Fruit fly (Drosophila melanogaster): ENCODE results near the gene CG12011.

The CG12011 gene

dm6 chr3L:1740129-1740975, 45.9 kb downstream of the CG12011 start (continued):
- TF ChIP-seq kni (GFP tag; optimal IDR thresholded peaks at IDR 0.05) (no peak), tll (GFP tag; optimal IDR thresholded peaks at IDR 0.05) (no peak), BtbVII (GFP tag; optimal IDR thresholded peaks at IDR 0.05) (no peak), CG18476 (GFP tag; optimal IDR thresholded peaks at IDR 0.05) (no peak), CG13775 (GFP tag; optimal IDR thresholded peaks at IDR 0.05) (no peak), CG1602 (GFP tag; optimal IDR thresholded peaks at IDR 0.05) (peak; percentile 44), az2 (GFP tag; optimal IDR thresholded peaks at IDR 0.05) (peak; percentile 65), YL-1 (GFP tag; optimal IDR thresholded peaks at IDR 0.05) (no peak), sna (GFP tag; IDR thresholded peaks at IDR 0.05; ENCODE audit: partially characterized antibody) (no peak), CG9797 (GFP tag; optimal IDR thresholded peaks at IDR 0.05) (no peak), Aef1 (GFP tag; IDR thresholded peaks at IDR 0.05) (peak; percentile 73), CG17361 (GFP tag; IDR thresholded peaks at IDR 0.05) (peak; percentile 66), nerfin-2 (GFP tag; IDR thresholded peaks at IDR 0.05; ENCODE audit: partially characterized antibody) (no peak), CG9727 (GFP tag; optimal IDR thresholded peaks at IDR 0.05) (peak; percentile 24), pita (GFP tag; optimal IDR thresholded peaks at IDR 0.05) (no peak), bigmax (GFP tag; optimal IDR thresholded peaks at IDR 0.05) (no peak), sim (GFP tag; IDR thresholded peaks at IDR 0.05) (no peak), sd (tag; optimal IDR thresholded peaks at IDR 0.05) (peak; percentile 87), Dip2 (GFP tag; IDR thresholded peaks at IDR 0.05) (no peak), pb (GFP tag; optimal IDR thresholded peaks at IDR 0.05) (peak; percentile 32), sens-2 (GFP tag; IDR thresholded peaks at IDR 0.05) (0 out of 2 replicates have a peak, but pooled peaks have one; percentile 35), tna (GFP tag; IDR thresholded peaks at IDR 0.05; ENCODE audit: partially characterized antibody) (no peak), pan (optimal IDR thresholded peaks at IDR 0.05) (no peak), pan (GFP tag; optimal IDR thresholded peaks at IDR 0.05 in 1 of 2, IDR thresholded peaks at IDR 0.05 in 1 of 2) (peak in 1 of 2 experiments; percentile 86), crol (GFP tag; IDR thresholded peaks at IDR 0.05) (no peak), CG31441 (GFP tag; IDR thresholded peaks at IDR 0.05) (peak; percentile 59), abd-A (tag; optimal IDR thresholded peaks at IDR 0.05) (peak; percentile 34), Mes4 (GFP tag; optimal IDR thresholded peaks at IDR 0.05) (no peak), cad (GFP tag; optimal IDR thresholded peaks at IDR 0.05) (no peak), ftz-f1 (GFP tag; optimal IDR thresholded peaks at IDR 0.05) (no peak), PHDP (tag; optimal IDR thresholded peaks at IDR 0.05) (peak; percentile 53), CG15479 (GFP tag; optimal IDR thresholded peaks at IDR 0.05) (no peak), CG6683 (GFP tag; optimal IDR thresholded peaks at IDR 0.05) (no peak), salm (tag; optimal IDR thresholded peaks at IDR 0.05) (peak; percentile 19), CG12236 (GFP tag; optimal IDR thresholded peaks at IDR 0.05) (no peak), Hr51 (GFP tag; optimal IDR thresholded peaks at IDR 0.05) (peak; percentile 34 to 83), trem (tag; optimal IDR thresholded peaks at IDR 0.05) (no peak), CG6654 (GFP tag; optimal IDR thresholded peaks at IDR 0.05) (no peak), ems (GFP tag; optimal IDR thresholded peaks at IDR 0.05) (peak; percentile 63), CG30403 (GFP tag; optimal IDR thresholded peaks at IDR 0.05) (peak; percentile 67), ab (GFP tag; optimal IDR thresholded peaks at IDR 0.05) (peak; percentile 26), CG8290 (GFP tag; optimal IDR thresholded peaks at IDR 0.05) (no peak), CG8290 (tag; optimal IDR thresholded peaks at IDR 0.05) (peak in 1 of 2 experiments; percentile 93), chif (GFP tag; optimal IDR thresholded peaks at IDR 0.05) (peak; percentile 44 to 61), run (tag; optimal IDR thresholded peaks at IDR 0.05) (peak; percentile 11), NK7.1 (GFP tag; optimal IDR thresholded peaks at IDR 0.05) (peak; percentile 21), CG12391 (tag; optimal IDR thresholded peaks at IDR 0.05) (peak; percentile 51), CG2712 (tag; optimal IDR thresholded peaks at IDR 0.05) (peak; percentile 35), fd3F (GFP tag; optimal IDR thresholded peaks at IDR 0.05) (peak; percentile 72)
